Fruit fly (Drosophila melanogaster) whole organism, pupa: Measurements from ENCODE around the gene Jon65Ai.

ENCODE experiments used
- CG13204 ChIP-seq: fragments of 200-800 bp; sonication (Bioruptor generic); optimal IDR thresholded peaks from 2 replicates; lab custom pipeline; 2018; ENCODE audit warnings: missing biosample characterization, mild to moderate bottlenecking, missing genetic modification characterization, moderate library complexity
- CG14655 ChIP-seq: fragments of 200-800 bp; sonication (Bioruptor generic); optimal IDR thresholded peaks from 3 replicates; lab custom pipeline; 2017; ENCODE audit warnings: mild to moderate bottlenecking, missing biosample characterization, missing genetic modification reagents, missing genetic modification characterization
- CG17806 ChIP-seq: fragments of 200-800 bp; sonication (Bioruptor generic); optimal IDR thresholded peaks from 2 replicates; lab custom pipeline; 2018; ENCODE audit warnings: missing biosample characterization, mild to moderate bottlenecking, missing genetic modification characterization, moderate library complexity
- CG34367 ChIP-seq: fragments of 200-800 bp; sonication (Bioruptor generic); optimal IDR thresholded peaks from 2 replicates; lab custom pipeline; 2018; ENCODE audit warnings: missing biosample characterization, mild to moderate bottlenecking, missing genetic modification characterization
- CG4496 ChIP-seq: fragments of 200-800 bp; sonication (Bioruptor generic); IDR thresholded peaks from 3 replicates; pipeline ENCODE4 v1.3.6; 2022; ENCODE audit warnings: missing biosample characterization, missing genetic modification characterization
- CG8301 ChIP-seq: fragments of 200-800 bp; sonication (Bioruptor generic); optimal IDR thresholded peaks from 2 replicates; lab custom pipeline; 2018; ENCODE audit warnings: missing biosample characterization, mild to moderate bottlenecking, missing genetic modification characterization
- EcR ChIP-seq: fragments of 200-800 bp; sonication (Bioruptor generic); optimal IDR thresholded peaks from 3 replicates; lab custom pipeline; 2019; ENCODE audit warnings: missing biosample characterization, missing genetic modification characterization, mild to moderate bottlenecking, moderate library complexity, missing genetic modification reagents
- Ets98B ChIP-seq: fragments of 200-800 bp; sonication (Bioruptor generic); IDR thresholded peaks from 2 replicates; pipeline ENCODE4 v1.3.6; 2022; ENCODE audit warnings: missing biosample characterization, missing genetic modification characterization
- Snoo ChIP-seq: fragments of 200-800 bp; sonication (Bioruptor generic); optimal IDR thresholded peaks from 3 replicates; lab custom pipeline; 2017; ENCODE audit warnings: missing biosample characterization, mild to moderate bottlenecking, missing genetic modification characterization, inconsistent platforms
- fd96Ca ChIP-seq: fragments of 200-800 bp; sonication (Bioruptor generic); IDR thresholded peaks from 3 replicates; pipeline ENCODE4 v1.3.6; 2022; ENCODE audit warnings: missing biosample characterization, missing genetic modification characterization
- gl ChIP-seq: fragments of 200-800 bp; sonication (Bioruptor generic); optimal IDR thresholded peaks from 2 replicates; lab custom pipeline; 2018; ENCODE audit warnings: missing biosample characterization, mild to moderate bottlenecking, missing genetic modification characterization

DNA sequence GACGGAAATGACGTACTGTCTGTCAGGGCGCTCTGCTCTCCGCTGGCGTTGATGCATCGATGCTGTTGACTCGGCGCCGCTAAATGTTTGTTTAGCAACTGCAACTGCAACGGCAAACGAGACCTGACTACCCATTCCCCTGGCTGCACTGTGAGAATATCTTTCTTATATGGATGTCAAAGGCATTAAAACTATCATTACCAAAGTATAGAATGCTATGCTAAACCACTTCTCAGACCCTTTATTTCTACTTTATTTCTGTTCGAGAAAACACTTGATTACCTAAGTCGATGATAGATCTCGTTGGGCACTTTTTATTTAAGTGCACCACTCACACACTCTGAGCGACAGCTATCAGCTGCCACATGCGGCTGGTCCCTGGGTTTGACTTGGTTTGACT is 32.1 kb downstream of the Jon65Ai start:
- TF ChIP-seq CG4496 (GFP tag; lab: Robert Waterston, UW) (no peak), Snoo (no peak), gl (no peak), CG8301 (no peak), CG34367 (tag; lab: Kevin White, UChicago) (no peak), CG17806 (tag; lab: Kevin White, UChicago) (no peak), CG13204 (GFP tag; lab: Kevin White, UChicago) (no peak), fd96Ca (GFP tag; lab: Robert Waterston, UW) (no peak), CG14655 (peak; percentile 20), EcR (no peak), Ets98B (GFP tag; lab: Robert Waterston, UW) (no peak)
